Fruit fly (Drosophila melanogaster): ENCODE data around the gene CG6180.

Gene CG6180

DNA sequence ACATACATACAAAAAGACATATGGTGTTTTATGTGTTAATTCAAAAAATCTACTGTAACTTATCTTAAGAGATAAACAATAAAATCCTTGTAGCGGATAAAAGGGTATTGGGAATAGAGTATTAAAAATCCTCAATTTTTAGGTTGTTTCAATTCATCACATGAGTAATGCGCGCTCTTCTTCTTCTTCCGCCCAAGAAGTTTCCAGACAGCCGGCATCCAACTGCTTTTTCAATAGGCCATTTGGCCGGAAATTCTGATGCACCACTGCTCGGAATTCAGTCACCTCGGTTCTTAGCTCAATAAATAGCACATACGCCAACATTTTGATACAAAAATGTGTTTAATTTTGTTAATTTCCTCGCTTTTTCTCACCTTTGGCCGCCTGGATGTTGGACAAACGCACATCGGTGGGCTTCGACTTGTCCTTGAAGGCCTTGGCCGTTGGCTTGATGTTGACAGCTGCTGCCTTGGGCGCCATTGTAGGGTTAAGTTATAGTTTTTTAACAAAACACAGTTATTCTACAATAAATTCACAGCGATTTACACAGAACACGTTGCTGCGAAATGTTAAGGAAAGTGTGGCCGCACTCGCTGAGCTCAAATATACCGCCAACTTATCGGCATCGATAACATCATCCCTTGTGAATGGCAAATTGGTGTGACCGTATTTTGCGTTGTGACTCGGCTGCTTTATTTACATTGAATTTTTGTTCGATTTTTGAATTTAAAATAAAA lies 14.9 kb upstream of the CG6180 start, which contains the start of the genes CCT4 and CG6153:
TSS of gene CCT4 (minus strand) at position 592 of the 737 bp plus-strand sequence.
TSS of gene CG6153 (plus strand) at position 651 of the 737 bp plus-strand sequence.
- TF ChIP-seq Myc (optimal IDR thresholded peaks at IDR 0.05): peak; percentile 35
- no peak for TF ChIP-seq woc (GFP tag; optimal IDR thresholded peaks at IDR 0.05)
- no peak for TF ChIP-seq tai (GFP tag; optimal IDR thresholded peaks at IDR 0.05)

DNA sequence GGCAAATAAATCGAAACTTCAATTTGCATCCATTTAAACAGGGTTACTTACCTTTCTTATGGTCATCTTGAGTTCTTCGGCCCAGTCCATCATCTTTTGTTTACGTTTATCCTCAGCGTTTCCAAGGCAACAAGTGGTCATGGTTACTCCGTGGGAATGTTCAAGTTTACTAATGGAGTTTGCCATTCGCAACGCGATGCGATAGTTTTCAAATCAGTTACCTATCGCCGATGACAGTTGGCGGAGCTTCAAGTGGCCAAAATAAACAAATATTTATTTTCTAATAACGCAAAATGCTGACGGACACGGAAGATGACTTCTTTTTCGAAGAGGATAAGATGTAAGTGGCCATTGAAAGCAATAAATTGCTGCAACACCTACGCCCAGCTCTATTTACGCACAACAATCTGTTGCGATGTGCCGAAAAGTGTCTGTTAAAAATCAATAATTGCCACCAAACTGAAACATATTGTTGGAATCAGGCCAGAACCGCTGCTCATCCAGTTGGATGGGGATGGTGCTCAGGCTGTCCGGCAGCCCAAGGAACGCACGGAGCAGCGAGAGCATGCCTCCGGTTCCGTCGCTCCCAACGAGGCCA lies 12.5 kb upstream of the CG6180 start, which contains the start of the genes IFT43 and PICK1:
TSS of gene IFT43 (minus strand) at position 166 of the 598 bp plus-strand sequence.
TSS of gene PICK1 (plus strand) at position 211 of the 598 bp plus-strand sequence.
- TF ChIP-seq dsf (GFP tag; optimal IDR thresholded peaks at IDR 0.05; ENCODE audit: borderline replicate concordance) (no peak), Hr83 (GFP tag; optimal IDR thresholded peaks at IDR 0.05; ENCODE audit: poor library complexity, severe bottlenecking) (peak; percentile 16), sv (GFP tag; optimal IDR thresholded peaks at IDR 0.05) (no peak)

DNA sequence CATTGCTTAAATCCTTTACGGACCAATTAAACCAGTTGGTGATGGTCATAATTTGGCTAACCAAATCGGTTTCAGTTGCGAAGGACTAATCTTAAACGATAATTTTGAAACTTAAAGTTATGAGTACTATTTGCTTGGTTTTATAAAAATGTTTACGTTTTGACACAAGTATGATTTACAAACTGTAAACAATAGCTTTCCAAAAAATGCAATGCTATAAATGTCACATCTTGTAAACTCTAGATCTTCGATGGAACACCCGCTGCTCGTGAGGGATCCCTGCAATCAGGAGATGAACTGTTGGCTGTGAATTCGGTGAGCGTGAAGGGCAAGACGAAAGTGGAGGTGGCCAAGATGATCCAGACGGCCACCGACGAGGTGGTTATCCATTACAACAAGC lies 10.2 kb upstream of the CG6180 start, which contains the start of gene CG5781:
TSS of gene CG5781 (minus strand) at position 101 of the 400 bp plus-strand sequence.
- TF ChIP-seq Rel (GFP tag; optimal IDR thresholded peaks at IDR 0.05) (no peak), Rel (tag; optimal IDR thresholded peaks at IDR 0.05) (no peak), Myc (optimal IDR thresholded peaks at IDR 0.05) (no peak), N (GFP tag; optimal IDR thresholded peaks at IDR 0.05) (no peak), CG9705 (GFP tag; optimal IDR thresholded peaks at IDR 0.05) (no peak), h (GFP tag; optimal IDR thresholded peaks at IDR 0.05) (no peak), Sp1 (GFP tag; optimal IDR thresholded peaks at IDR 0.05) (no peak), Dfd (GFP tag; optimal IDR thresholded peaks at IDR 0.05) (no peak), Hr83 (GFP tag; optimal IDR thresholded peaks at IDR 0.05; ENCODE audit: poor library complexity, severe bottlenecking) (no peak), usp (GFP tag; optimal IDR thresholded peaks at IDR 0.05) (no peak), dsf (GFP tag; optimal IDR thresholded peaks at IDR 0.05; ENCODE audit: borderline replicate concordance) (no peak), Dif (GFP tag; optimal IDR thresholded peaks at IDR 0.05; ENCODE audit: partially characterized antibody) (no peak), HLH106 (tag; optimal IDR thresholded peaks at IDR 0.05) (no peak), br (GFP tag; optimal IDR thresholded peaks at IDR 0.05) (no peak)

DNA sequence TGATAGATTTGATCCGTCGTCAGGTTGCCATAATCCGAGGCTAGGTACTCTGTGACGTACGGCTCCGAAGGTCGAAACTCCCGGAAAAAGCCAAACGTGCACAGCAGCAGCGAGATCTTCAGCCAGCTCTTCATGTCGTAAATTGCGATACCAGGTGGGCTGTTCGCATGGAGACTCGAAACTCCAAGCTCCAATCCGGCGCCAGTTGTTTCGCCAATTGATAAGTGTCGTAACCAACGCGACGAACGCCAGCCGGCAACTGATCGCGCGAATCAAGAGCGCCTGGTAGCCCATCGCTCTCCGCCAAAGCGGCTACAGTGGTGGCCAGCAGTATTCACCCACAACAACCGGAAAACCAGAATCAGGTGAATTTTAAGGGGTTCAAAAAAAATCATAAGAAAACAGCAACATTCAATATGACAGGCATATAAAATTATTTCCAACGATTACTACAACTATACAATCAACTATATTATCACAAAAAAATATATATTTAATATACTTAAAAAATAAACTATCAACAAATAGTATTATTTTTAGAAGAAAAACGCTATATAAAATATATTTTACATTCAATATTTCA lies 7.0 kb upstream of the CG6180 start, which contains the start of gene CG17036:
TSS of gene CG17036 (minus strand) at position 366 of the 583 bp plus-strand sequence.
- TF ChIP-seq sage (GFP tag; optimal IDR thresholded peaks at IDR 0.05): no peak
- TF ChIP-seq br (GFP tag; optimal IDR thresholded peaks at IDR 0.05): no peak
- no peak for TF ChIP-seq woc (GFP tag; optimal IDR thresholded peaks at IDR 0.05)
- TF ChIP-seq Dif (GFP tag; optimal IDR thresholded peaks at IDR 0.05; ENCODE audit: partially characterized antibody): no peak
- no peak for TF ChIP-seq Hr78 (GFP tag; optimal IDR thresholded peaks at IDR 0.05)
- peak in 1 of 2 experiments; percentile 30 for TF ChIP-seq foxo (GFP tag; optimal IDR thresholded peaks at IDR 0.05)
- TF ChIP-seq lola (GFP tag; optimal IDR thresholded peaks at IDR 0.05): no peak
- peak; percentile 46 for TF ChIP-seq Sp1 (GFP tag; optimal IDR thresholded peaks at IDR 0.05)
- no peak for TF ChIP-seq h (GFP tag; optimal IDR thresholded peaks at IDR 0.05)
- peak; percentile 56 for TF ChIP-seq HLH106 (tag; optimal IDR thresholded peaks at IDR 0.05)
- no peak for TF ChIP-seq CG32264 (GFP tag; optimal IDR thresholded peaks at IDR 0.05)
- TF ChIP-seq jim (GFP tag; optimal IDR thresholded peaks at IDR 0.05): no peak
- no peak for TF ChIP-seq Abd-B (GFP tag; optimal IDR thresholded peaks at IDR 0.05)
- peak; percentile 12 for TF ChIP-seq psq (GFP tag; optimal IDR thresholded peaks at IDR 0.05)
- no peak for TF ChIP-seq pan (optimal IDR thresholded peaks at IDR 0.05)
- TF ChIP-seq Myc (optimal IDR thresholded peaks at IDR 0.05): no peak
- TF ChIP-seq usp (GFP tag; optimal IDR thresholded peaks at IDR 0.05): no peak
- no peak for TF ChIP-seq Jra (GFP tag; optimal IDR thresholded peaks at IDR 0.05)
- no peak for TF ChIP-seq sv (GFP tag; optimal IDR thresholded peaks at IDR 0.05)
- no peak for TF ChIP-seq Rel (GFP tag; optimal IDR thresholded peaks at IDR 0.05)
- no peak for TF ChIP-seq Rel (tag; optimal IDR thresholded peaks at IDR 0.05)
- no peak for TF ChIP-seq rgr (GFP tag; optimal IDR thresholded peaks at IDR 0.05)
- TF ChIP-seq Vsx2 (GFP tag; optimal IDR thresholded peaks at IDR 0.05; ENCODE audit: partially characterized antibody): no peak
- TF ChIP-seq CrebA (GFP tag; optimal IDR thresholded peaks at IDR 0.05; ENCODE audit: borderline replicate concordance): no peak
- no peak for TF ChIP-seq Mio (GFP tag; optimal IDR thresholded peaks at IDR 0.05)
- no peak for TF ChIP-seq Hr83 (GFP tag; optimal IDR thresholded peaks at IDR 0.05; ENCODE audit: poor library complexity, severe bottlenecking)
- TF ChIP-seq Dfd (GFP tag; optimal IDR thresholded peaks at IDR 0.05): no peak
- no peak for TF ChIP-seq Hnf4 (GFP tag; optimal IDR thresholded peaks at IDR 0.05)
- TF ChIP-seq tai (GFP tag; optimal IDR thresholded peaks at IDR 0.05): no peak
- TF ChIP-seq dsf (GFP tag; optimal IDR thresholded peaks at IDR 0.05; ENCODE audit: borderline replicate concordance): no peak
- no peak for TF ChIP-seq brk (GFP tag; optimal IDR thresholded peaks at IDR 0.05)
- no peak for TF ChIP-seq GATAd (GFP tag; optimal IDR thresholded peaks at IDR 0.05)
- no peak for TF ChIP-seq dl (GFP tag; optimal IDR thresholded peaks at IDR 0.05; ENCODE audit: insufficient read depth in 1 of 2, partially characterized antibody in 2 of 2)
- TF ChIP-seq OdsH (GFP tag; optimal IDR thresholded peaks at IDR 0.05): no peak
- no peak for TF ChIP-seq fru (GFP tag; optimal IDR thresholded peaks at IDR 0.05)
- TF ChIP-seq dmrt93B (GFP tag; optimal IDR thresholded peaks at IDR 0.05): peak; percentile 14

Data from whole organism, wandering third instar larva.